Worm (Caenorhabditis elegans) whole organism, L1 larva: ENCODE measurements around the gene mtl-2.
A peak's percentile ranks its signal among the peaks of the same experiment; 100 is the strongest.

Experiments
- C16A3.4 ChIP-seq: fragments of 150-350 bp; optimal IDR thresholded peaks from 2 replicates; lab custom pipeline; 2014; ENCODE audit warnings: missing biosample characterization, missing genetic modification characterization
- Y116A8C.19 ChIP-seq: sonication (generic microtip); optimal IDR thresholded peaks from 2 replicates; lab custom pipeline; 2016; ENCODE audit warnings: missing compliant biosample characterization, missing genetic modification characterization, borderline replicate concordance
- aha-1 ChIP-seq: fragments of 150-350 bp; optimal IDR thresholded peaks from 2 replicates; lab custom pipeline; 2014; ENCODE audit warnings: missing biosample characterization, missing genetic modification characterization
- aly-2 ChIP-seq: fragments of 150-350 bp; optimal IDR thresholded peaks from 2 replicates; lab custom pipeline; 2014; ENCODE audit warnings: missing biosample characterization, missing genetic modification characterization
- ama-1 ChIP-seq: fragments of 150-350 bp; optimal IDR thresholded peaks from 2 replicates; lab custom pipeline; 2014
- blmp-1 ChIP-seq: fragments of 150-350 bp; optimal IDR thresholded peaks from 2 replicates; lab custom pipeline; 2014; ENCODE audit warnings: missing biosample characterization, missing genetic modification characterization
- ceh-82 ChIP-seq, 3 experiments: fragments of 150-350 bp in 1 of 3; sonication (generic microtip) in 2 of 3; optimal IDR thresholded peaks; 2 replicates each; lab custom pipeline; 2014 to 2017; ENCODE audit warnings: missing biosample characterization in 3 of 3, missing genetic modification characterization in 3 of 3
- dsc-1 ChIP-seq: sonication (generic microtip); optimal IDR thresholded peaks from 2 replicates; lab custom pipeline; 2016; ENCODE audit warnings: mild to moderate bottlenecking, missing genetic modification characterization, missing compliant biosample characterization
- efl-1 ChIP-seq, 4 experiments: fragments of 150-350 bp; optimal IDR thresholded peaks in 3 of 4; peaks in 1 of 4; 1 replicate in 1 of 4; 2 replicates in 3 of 4; lab custom pipeline; 2014; ENCODE audit warnings: missing biosample characterization in 2 of 4, missing genetic modification characterization in 2 of 4, missing genetic modification reagents in 2 of 4
- efl-3 ChIP-seq: fragments of 200-800 bp; sonication (Bioruptor generic); optimal IDR thresholded peaks from 2 replicates; lab custom pipeline; 2018; ENCODE audit warnings: mild to moderate bottlenecking, missing genetic modification characterization, missing compliant biosample characterization
- egl-27 ChIP-seq, 2 experiments: fragments of 150-350 bp in 1 of 2; sonication (generic microtip); optimal IDR thresholded peaks; 3 replicates each; lab custom pipeline; 2017 to 2018; ENCODE audit warnings: missing biosample characterization in 2 of 2, missing genetic modification characterization in 2 of 2, missing genetic modification reagents in 2 of 2
- elt-2 ChIP-seq: sonication (generic microtip); optimal IDR thresholded peaks from 2 replicates; lab custom pipeline; 2016; ENCODE audit warnings: missing genetic modification characterization, mild to moderate bottlenecking, inconsistent platforms, missing compliant biosample characterization, missing genetic modification reagents
- fkh-10 ChIP-seq: sonication (generic microtip); optimal IDR thresholded peaks from 2 replicates; lab custom pipeline; 2017; ENCODE audit warnings: missing biosample characterization, missing genetic modification reagents, missing genetic modification characterization
- fkh-4 ChIP-seq: sonication (generic microtip); optimal IDR thresholded peaks from 2 replicates; lab custom pipeline; 2016; ENCODE audit warnings: missing compliant biosample characterization, missing genetic modification characterization, borderline replicate concordance
- fkh-8 ChIP-seq: sonication (generic microtip); optimal IDR thresholded peaks from 2 replicates; lab custom pipeline; 2016; ENCODE audit warnings: mild to moderate bottlenecking, missing genetic modification characterization, missing compliant biosample characterization
- isw-1 ChIP-seq: fragments of 200-800 bp; sonication (Bioruptor generic); IDR thresholded peaks from 2 replicates; pipeline ENCODE4 v1.3.6; 2022; ENCODE audit warnings: missing genetic modification characterization, missing compliant biosample characterization
- lin-13 ChIP-seq: fragments of 150-350 bp; optimal IDR thresholded peaks from 2 replicates; lab custom pipeline; 2014; ENCODE audit warnings: missing biosample characterization, missing genetic modification reagents, missing genetic modification characterization
- lin-14 ChIP-seq: fragments of 200-800 bp; sonication (Bioruptor generic); optimal IDR thresholded peaks from 2 replicates; lab custom pipeline; 2018; ENCODE audit warnings: mild to moderate bottlenecking, missing genetic modification characterization, moderate library complexity, missing compliant biosample characterization
- lin-15B ChIP-seq: fragments of 150-350 bp; sonication (generic microtip); optimal IDR thresholded peaks from 3 replicates; lab custom pipeline; 2014; ENCODE audit warnings: missing biosample characterization, missing genetic modification characterization
- lin-39 ChIP-seq: fragments of 150-350 bp; optimal IDR thresholded peaks from 2 replicates; lab custom pipeline; 2014; ENCODE audit warnings: missing biosample characterization, missing genetic modification reagents, missing genetic modification characterization
- nhr-20 ChIP-seq: sonication (generic microtip); optimal IDR thresholded peaks from 2 replicates; lab custom pipeline; 2016; ENCODE audit warnings: mild to moderate bottlenecking, missing genetic modification characterization, missing compliant biosample characterization
- nhr-28 ChIP-seq: fragments of 150-350 bp; optimal IDR thresholded peaks from 2 replicates; lab custom pipeline; 2014; ENCODE audit warnings: missing biosample characterization, missing genetic modification characterization
- nhr-47 ChIP-seq: sonication (generic microtip); optimal IDR thresholded peaks from 2 replicates; lab custom pipeline; 2016; ENCODE audit warnings: mild to moderate bottlenecking, missing genetic modification characterization, moderate library complexity, missing compliant biosample characterization
- nhr-71 ChIP-seq: sonication (generic microtip); optimal IDR thresholded peaks from 2 replicates; lab custom pipeline; 2016; ENCODE audit warnings: mild to moderate bottlenecking, missing genetic modification characterization, moderate library complexity, missing compliant biosample characterization
- pag-3 ChIP-seq: sonication (generic microtip); optimal IDR thresholded peaks from 2 replicates; lab custom pipeline; 2017; ENCODE audit warnings: missing genetic modification characterization, mild to moderate bottlenecking, missing compliant biosample characterization, antibody characterized with exemption, borderline replicate concordance; ENCODE audit not compliant: insufficient read depth
- pax-3 ChIP-seq: fragments of 200-800 bp; sonication (Bioruptor generic); optimal IDR thresholded peaks from 2 replicates; lab custom pipeline; 2018; ENCODE audit warnings: mild to moderate bottlenecking, missing genetic modification characterization, moderate library complexity, missing compliant biosample characterization
- rnt-1 ChIP-seq: sonication (generic microtip); optimal IDR thresholded peaks from 2 replicates; lab custom pipeline; 2016; ENCODE audit warnings: mild to moderate bottlenecking, missing genetic modification characterization, moderate library complexity, missing compliant biosample characterization
- skn-1 ChIP-seq: fragments of 150-350 bp; optimal IDR thresholded peaks from 2 replicates; lab custom pipeline; 2014; ENCODE audit warnings: missing biosample characterization, missing genetic modification characterization
- sox-4 ChIP-seq: sonication (generic microtip); optimal IDR thresholded peaks from 2 replicates; lab custom pipeline; 2016; ENCODE audit warnings: missing genetic modification characterization, missing compliant biosample characterization
- swsn-7 ChIP-seq: sonication (generic microtip); optimal IDR thresholded peaks from 2 replicates; lab custom pipeline; 2016; ENCODE audit warnings: missing genetic modification characterization, missing compliant biosample characterization
- unc-130 ChIP-seq: fragments of 150-350 bp; optimal IDR thresholded peaks from 2 replicates; lab custom pipeline; 2017; ENCODE audit warnings: missing biosample characterization, missing genetic modification characterization, inconsistent platforms
- unc-86 ChIP-seq: sonication (generic microtip); optimal IDR thresholded peaks from 2 replicates; lab custom pipeline; 2016; ENCODE audit warnings: missing genetic modification characterization, missing compliant biosample characterization
- zip-4 ChIP-seq: fragments of 200-800 bp; sonication (Bioruptor generic); optimal IDR thresholded peaks from 2 replicates; lab custom pipeline; 2018; ENCODE audit warnings: mild to moderate bottlenecking, missing genetic modification characterization, moderate library complexity, missing compliant biosample characterization

mtl-2 gene

ce11 chrV:14001929-14002328 is 16.5 kb downstream of the mtl-2 start:
- peak; percentile 22 for TF ChIP-seq lin-14 (GFP tag; lab: Kevin White, UChicago)
- TF ChIP-seq fkh-10 (GFP tag; lab: Kevin White, UChicago): peak; percentile 18
- no peak for TF ChIP-seq efl-1 (optimal IDR thresholded peaks at IDR 0.05; lab: Kevin White, UChicago)
- TF ChIP-seq efl-1 (GFP tag; optimal IDR thresholded peaks at IDR 0.05 in 1 of 2; lab: Kevin White, UChicago): peak in 1 of 2 experiments; percentile 56
- TF ChIP-seq ceh-82 (tag; optimal IDR thresholded peaks at IDR 0.05; lab: Kevin White, UChicago): peak in 1 of 3 experiments; percentile 1
- TF ChIP-seq lin-15B: no peak
- no peak for TF ChIP-seq efl-3 (GFP tag; lab: Kevin White, UChicago)

- TF ChIP-seq sox-4 (tag; lab: Kevin White, UChicago): peak; percentile 19
- peak; percentile 37 for TF ChIP-seq fkh-8 (tag; lab: Kevin White, UChicago)
- peak; percentile 12 for TF ChIP-seq nhr-71
- peak; percentile 47 for TF ChIP-seq nhr-47
- no peak for TF ChIP-seq blmp-1
- TF ChIP-seq dsc-1 (tag; lab: Kevin White, UChicago): peak; percentile 59
- no peak for TF ChIP-seq nhr-28 (tag; lab: Kevin White, UChicago)
- peak; percentile 86 for TF ChIP-seq pax-3
Measured at ce11 chrV:13993478-13993877, 25.0 kb downstream of the mtl-2 start.

ce11 chrV:13992485-13992884 is 26.0 kb downstream of the mtl-2 start, which contains the start of gene droe-4:
Gene droe-4 (plus strand): TSS chrV:13992656.
- TF ChIP-seq rnt-1 (tag; lab: Kevin White, UChicago) (no peak), unc-86 (tag; lab: Kevin White, UChicago) (no peak), nhr-71 (peak; percentile 23), egl-27 (tag; optimal IDR thresholded peaks at IDR 0.05; lab: Kevin White, UChicago) (no peak), fkh-4 (tag; lab: Kevin White, UChicago) (no peak), pax-3 (peak; percentile 66), fkh-8 (tag; lab: Kevin White, UChicago) (peak; percentile 33), pag-3 (no peak), dsc-1 (tag; lab: Kevin White, UChicago) (peak; percentile 66), C16A3.4 (tag; lab: Kevin White, UChicago) (no peak), nhr-47 (peak; percentile 40), elt-2 (no peak), aha-1 (tag; lab: Kevin White, UChicago) (no peak), lin-13 (no peak)

DNA sequence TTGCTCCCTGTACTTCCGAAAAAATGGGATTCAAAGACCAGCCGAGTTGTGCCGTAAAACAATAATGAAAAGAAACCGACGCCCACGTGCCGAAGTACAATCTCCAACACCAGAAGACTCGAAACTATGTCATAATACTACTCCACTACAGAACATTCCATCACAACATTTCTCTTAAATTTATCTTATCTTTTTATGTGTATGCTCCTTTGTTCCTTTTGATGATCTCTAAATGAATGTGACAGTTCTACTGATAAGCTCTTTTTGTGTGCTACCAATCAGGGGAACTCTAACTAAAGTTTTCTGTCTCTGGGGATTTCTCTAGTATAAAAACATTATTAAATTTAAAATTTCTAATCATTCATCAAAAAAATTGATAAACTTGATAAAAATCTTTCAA is 31.6 kb downstream of the mtl-2 start:
- TF ChIP-seq zip-4 (GFP tag; lab: Kevin White, UChicago): no peak
- peak; percentile 38 for TF ChIP-seq elt-2

DNA sequence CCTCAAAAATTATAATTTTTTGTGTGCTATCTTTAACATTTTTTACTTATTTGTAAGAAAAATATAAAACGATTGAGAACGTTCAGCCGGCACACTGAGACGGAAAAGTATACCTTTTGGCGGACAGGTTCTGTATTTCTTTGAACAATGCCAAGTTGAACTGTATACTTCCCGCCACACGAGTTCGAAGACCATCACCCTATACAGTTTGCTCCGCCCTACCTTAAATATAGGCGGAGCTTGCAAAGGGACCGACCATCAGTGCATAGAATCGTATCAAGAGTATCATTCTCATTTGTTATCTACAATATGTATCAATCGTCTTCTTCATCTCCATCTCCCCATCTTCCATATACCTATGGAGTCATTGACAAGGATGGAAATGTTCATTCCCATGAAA is 33.6 kb downstream of the mtl-2 start, which contains the start of gene end-1:
TSS of gene end-1 (plus strand) at position 301 of the 400 bp plus-strand sequence.
- TF ChIP-seq nhr-20 (tag; lab: Kevin White, UChicago): no peak

DNA sequence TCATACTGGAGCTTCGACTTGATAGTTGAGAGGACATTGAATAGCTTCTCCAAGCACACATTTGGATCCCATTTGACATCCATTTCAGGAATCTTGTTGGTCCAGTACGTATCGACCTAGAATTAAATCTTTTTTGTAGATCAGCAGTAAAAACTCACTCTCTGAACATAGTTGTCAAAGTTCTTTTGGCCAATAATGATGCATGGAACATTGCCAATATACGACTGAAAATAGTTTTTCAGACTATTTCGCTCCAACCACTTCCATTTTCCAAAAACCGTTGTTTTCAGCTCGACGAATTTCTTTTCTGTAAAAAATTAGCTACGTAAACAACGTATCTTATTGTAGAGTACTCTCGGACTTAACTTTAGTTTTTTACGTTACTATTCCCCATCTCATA is 36.8 kb downstream of the mtl-2 start:
- TF ChIP-seq dsc-1 (tag; lab: Kevin White, UChicago) (no peak), aly-2 (tag; lab: Kevin White, UChicago) (no peak), lin-39 (tag; lab: Kevin White, UChicago) (no peak), swsn-7 (tag; lab: Kevin White, UChicago) (no peak), ama-1 (lab: Kevin White, UChicago) (no peak), skn-1 (no peak), isw-1 (GFP tag; lab: Robert Waterston, UW) (no peak), unc-130 (no peak), Y116A8C.19 (no peak), lin-14 (GFP tag; lab: Kevin White, UChicago) (no peak), nhr-47 (no peak)
